Fruit fly (Drosophila melanogaster) whole organism, wandering third instar larva: ENCODE data around the gene gogo.

Experiments used
- Dif ChIP-seq: fragments of 200-275, 200-300 bp; sonication (Bioruptor generic); optimal IDR thresholded peaks from 2 replicates; lab custom pipeline; 2018; ENCODE audit warnings: missing biosample characterization, missing genetic modification characterization; ENCODE audit not compliant: partially characterized antibody
- Hr78 ChIP-seq: fragments of >200 bp; optimal IDR thresholded peaks from 2 replicates; lab custom pipeline; 2017; ENCODE audit warnings: missing biosample characterization, missing genetic modification characterization
- Mio ChIP-seq: sonication (Bioruptor generic); optimal IDR thresholded peaks from 2 replicates; lab custom pipeline; 2016; ENCODE audit warnings: missing biosample characterization, missing genetic modification characterization
- Myc ChIP-seq: fragments of >200 bp; optimal IDR thresholded peaks from 2 replicates; lab custom pipeline; 2017
- br ChIP-seq: fragments of 200-800 bp; sonication (Bioruptor generic); optimal IDR thresholded peaks from 2 replicates; lab custom pipeline; 2016; ENCODE audit warnings: missing biosample characterization, missing genetic modification characterization
- h ChIP-seq: fragments of 200-800 bp; sonication (Bioruptor generic); optimal IDR thresholded peaks from 3 replicates; lab custom pipeline; 2016; ENCODE audit warnings: missing biosample characterization, mild to moderate bottlenecking, missing genetic modification characterization
- pan ChIP-seq: fragments of >200 bp; optimal IDR thresholded peaks from 2 replicates; lab custom pipeline; 2017
- sage ChIP-seq: fragments of 200-800 bp; sonication (Bioruptor generic); optimal IDR thresholded peaks from 2 replicates; lab custom pipeline; 2016; ENCODE audit warnings: missing biosample characterization, mild to moderate bottlenecking, missing genetic modification characterization
- sv ChIP-seq: fragments of 200-800 bp; sonication (Bioruptor generic); optimal IDR thresholded peaks from 3 replicates; lab custom pipeline; 2016; ENCODE audit warnings: missing biosample characterization, missing genetic modification characterization
- tai ChIP-seq: sonication (Bioruptor generic); optimal IDR thresholded peaks from 2 replicates; lab custom pipeline; 2016; ENCODE audit warnings: missing biosample characterization, missing genetic modification characterization

DNA sequence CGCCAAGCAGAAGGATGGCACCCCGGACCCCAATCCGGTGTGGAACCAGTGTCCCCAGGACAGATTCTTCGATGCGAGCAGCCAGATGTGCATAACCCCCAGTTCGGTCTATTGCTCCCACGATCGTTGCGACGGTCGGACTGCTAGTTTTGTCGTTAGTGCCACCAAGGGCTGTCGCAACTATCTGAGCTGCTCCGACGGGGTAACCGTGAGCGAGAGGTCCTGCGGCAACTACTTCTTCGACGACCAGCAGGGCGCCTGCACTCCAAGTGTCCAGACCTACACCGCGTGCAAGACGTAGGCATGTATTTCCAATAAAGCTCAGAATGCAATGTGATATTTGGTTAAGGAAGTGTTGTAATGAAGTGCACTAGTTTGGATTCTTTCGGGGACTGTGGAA is 72.3 kb downstream of the gogo start:
- no peak for TF ChIP-seq sage
- TF ChIP-seq Hr78 (GFP tag; lab: Kevin White, UChicago) = no peak
- no peak for TF ChIP-seq br (GFP tag; lab: Kevin White, UChicago)
- no peak for TF ChIP-seq Dif (GFP tag; lab: Kevin White, UChicago)
- TF ChIP-seq tai = no peak
- TF ChIP-seq pan (lab: Kevin White, UChicago) = no peak
- no peak for TF ChIP-seq h (GFP tag; lab: Kevin White, UChicago)
- no peak for TF ChIP-seq Myc
- TF ChIP-seq sv = no peak
- TF ChIP-seq Mio = no peak
